Worm (Caenorhabditis elegans): ENCODE measurements around the gene srh-272.

- TF ChIP-seq nhr-12 (tag; optimal IDR thresholded peaks at IDR 0.05): no peak
- TF ChIP-seq ham-2 (GFP tag; optimal IDR thresholded peaks at IDR 0.05): no peak
- TF ChIP-seq lsy-2 (tag; optimal IDR thresholded peaks at IDR 0.05): no peak
- no peak for TF ChIP-seq sptf-1 (tag; optimal IDR thresholded peaks at IDR 0.05)
- TF ChIP-seq lin-13 (tag; optimal IDR thresholded peaks at IDR 0.05): no peak
- TF ChIP-seq nhr-237 (tag; optimal IDR thresholded peaks at IDR 0.05): no peak
- no peak for TF ChIP-seq ztf-11 (tag; optimal IDR thresholded peaks at IDR 0.05)
- TF ChIP-seq unc-39 (tag; optimal IDR thresholded peaks at IDR 0.05): no peak
- TF ChIP-seq mls-2 (tag; optimal IDR thresholded peaks at IDR 0.05): no peak
- TF ChIP-seq snpc-4 (tag; optimal IDR thresholded peaks at IDR 0.05): no peak
- TF ChIP-seq elt-1 (tag; optimal IDR thresholded peaks at IDR 0.05; ENCODE audit: borderline replicate concordance, insufficient read depth): no peak
- TF ChIP-seq nhr-28 (tag; optimal IDR thresholded peaks at IDR 0.05): no peak
- TF ChIP-seq blmp-1 (tag; optimal IDR thresholded peaks at IDR 0.05): no peak
Measured at ce11 chrV:2883097-2883496, 20.0 kb downstream of the srh-272 start.

Data from whole organism, mixed stage, embryonic.